Fruit fly (Drosophila melanogaster) whole organism, embryonic: ENCODE data around the gene RpL28.

Source experiments
- Blimp-1 ChIP-seq: fragments of 200-800 bp; sonication (Bioruptor generic); optimal IDR thresholded peaks from 3 replicates; lab custom pipeline; 2018; ENCODE audit warnings: missing biosample characterization, missing genetic modification characterization, mild to moderate bottlenecking, moderate library complexity, missing genetic modification reagents
- CG11247 ChIP-seq: fragments of 200-800 bp; sonication (Bioruptor generic); IDR thresholded peaks from 2 replicates; pipeline ENCODE4 v1.3.6; 2022; ENCODE audit warnings: missing biosample characterization, missing genetic modification characterization
- CG11456 ChIP-seq: fragments of 200-800 bp; sonication (Bioruptor generic); IDR thresholded peaks from 3 replicates; pipeline ENCODE4 v1.3.6; 2022; ENCODE audit warnings: missing biosample characterization, missing genetic modification characterization
- CG11504 ChIP-seq: fragments of 200-800 bp; sonication (Bioruptor generic); optimal IDR thresholded peaks from 3 replicates; lab custom pipeline; 2019; ENCODE audit warnings: missing biosample characterization, mild to moderate bottlenecking, missing genetic modification characterization, moderate library complexity
- CG12391 ChIP-seq: fragments of 200-800 bp; sonication (Bioruptor generic); optimal IDR thresholded peaks from 3 replicates; lab custom pipeline; 2018; ENCODE audit warnings: missing biosample characterization, mild to moderate bottlenecking, missing genetic modification characterization, moderate library complexity
- CG16779 ChIP-seq: fragments of 200-800 bp; sonication (Bioruptor generic); IDR thresholded peaks from 2 replicates; pipeline ENCODE4 v1.3.6; 2022; ENCODE audit warnings: missing biosample characterization, missing genetic modification characterization
- CG16813 ChIP-seq: fragments of 200-800 bp; sonication (Bioruptor generic); IDR thresholded peaks from 3 replicates; pipeline ENCODE4 v1.3.6; 2022; ENCODE audit warnings: missing biosample characterization, missing genetic modification characterization; ENCODE audit not compliant: partially characterized antibody
- CG2875 ChIP-seq: fragments of 200-800 bp; sonication (Bioruptor generic); optimal IDR thresholded peaks from 2 replicates; lab custom pipeline; 2017; ENCODE audit warnings: missing biosample characterization, mild to moderate bottlenecking, missing genetic modification characterization, missing genetic modification reagents
- CG30403 ChIP-seq: fragments of 200-800 bp; sonication (Bioruptor generic); optimal IDR thresholded peaks from 3 replicates; lab custom pipeline; 2016; ENCODE audit warnings: missing biosample characterization, missing genetic modification characterization
- CG31365 ChIP-seq: fragments of 200-800 bp; sonication (Bioruptor generic); optimal IDR thresholded peaks from 2 replicates; lab custom pipeline; 2018; ENCODE audit warnings: missing biosample characterization, mild to moderate bottlenecking, missing genetic modification characterization
- CG4707 ChIP-seq: fragments of 200-800 bp; sonication (Bioruptor generic); optimal IDR thresholded peaks from 2 replicates; lab custom pipeline; 2018; ENCODE audit warnings: missing biosample characterization, mild to moderate bottlenecking, missing genetic modification characterization, moderate library complexity
- CG8290 ChIP-seq, 3 experiments: fragments of 200-800 bp; sonication (Bioruptor generic); optimal IDR thresholded peaks; 2 replicates each; lab custom pipeline; 2016 to 2019; ENCODE audit warnings: missing biosample characterization in 3 of 3, missing genetic modification characterization in 3 of 3, mild to moderate bottlenecking in 2 of 3, moderate library complexity in 1 of 3
- CG9727 ChIP-seq: fragments of 200-800 bp; sonication (Bioruptor generic); optimal IDR thresholded peaks from 3 replicates; lab custom pipeline; 2017; ENCODE audit warnings: missing biosample characterization, mild to moderate bottlenecking, missing genetic modification characterization
- CoRest ChIP-seq: fragments of 200-800 bp; sonication (Bioruptor generic); optimal IDR thresholded peaks from 3 replicates; lab custom pipeline; 2018; ENCODE audit warnings: missing biosample characterization, mild to moderate bottlenecking, missing genetic modification characterization, moderate library complexity
- Dad ChIP-seq: fragments of 200-800 bp; sonication (Bioruptor generic); optimal IDR thresholded peaks from 3 replicates; lab custom pipeline; 2016; ENCODE audit warnings: missing biosample characterization, missing genetic modification characterization
- Dbx ChIP-seq: fragments of 200-800 bp; sonication (Bioruptor generic); IDR thresholded peaks from 3 replicates; pipeline ENCODE4 v1.3.6; 2022; ENCODE audit warnings: missing biosample characterization, missing genetic modification characterization
- Dfd ChIP-seq, 2 experiments: fragments of >200 bp; optimal IDR thresholded peaks; 2 replicates each; lab custom pipeline; 2017; ENCODE audit warnings: missing biosample characterization in 2 of 2, missing genetic modification characterization in 2 of 2
- Drgx ChIP-seq: fragments of 200-800 bp; sonication (Bioruptor generic); IDR thresholded peaks from 2 replicates; pipeline ENCODE4 v1.3.6; 2022; ENCODE audit warnings: missing biosample characterization, missing genetic modification characterization
- Hmr ChIP-seq: fragments of 200-800 bp; sonication (Bioruptor generic); optimal IDR thresholded peaks from 3 replicates; lab custom pipeline; 2017; ENCODE audit warnings: mild to moderate bottlenecking, missing biosample characterization, missing genetic modification reagents, missing genetic modification characterization
- Jarid2 ChIP-seq: fragments of 200-800 bp; sonication (Bioruptor generic); optimal IDR thresholded peaks from 3 replicates; lab custom pipeline; 2017; ENCODE audit warnings: mild to moderate bottlenecking, missing biosample characterization, missing genetic modification reagents, missing genetic modification characterization
- Meics ChIP-seq: fragments of 200-800 bp; sonication (Bioruptor generic); optimal IDR thresholded peaks from 2 replicates; lab custom pipeline; 2017; ENCODE audit warnings: missing biosample characterization, mild to moderate bottlenecking, missing genetic modification characterization
- Myb ChIP-seq: fragments of 200-800 bp; sonication (Bioruptor generic); optimal IDR thresholded peaks from 2 replicates; lab custom pipeline; 2016; ENCODE audit warnings: missing biosample characterization, missing genetic modification characterization
- NC2α ChIP-seq: fragments of 200-800 bp; sonication (Bioruptor generic); optimal IDR thresholded peaks from 2 replicates; lab custom pipeline; 2016; ENCODE audit warnings: missing biosample characterization, missing genetic modification characterization
- Sox102F ChIP-seq: fragments of 200-800 bp; sonication (Bioruptor generic); optimal IDR thresholded peaks from 2 replicates; lab custom pipeline; 2018; ENCODE audit warnings: missing biosample characterization, mild to moderate bottlenecking, missing genetic modification characterization, moderate library complexity
- Trl ChIP-seq, 3 experiments: fragments of >200 bp in 2 of 3; fragments of 200-800 bp in 1 of 3; sonication (Bioruptor generic) in 1 of 3; optimal IDR thresholded peaks; 2 replicates in 1 of 3; 3 replicates in 2 of 3; lab custom pipeline; 2016 to 2017; ENCODE audit warnings: missing biosample characterization in 1 of 3, missing genetic modification characterization in 1 of 3
- YL-1 ChIP-seq: fragments of 200-800 bp; sonication (Bioruptor generic); optimal IDR thresholded peaks from 3 replicates; lab custom pipeline; 2017; ENCODE audit warnings: missing biosample characterization, mild to moderate bottlenecking, missing genetic modification characterization
- cg ChIP-seq: fragments of 200-800 bp; sonication (Bioruptor generic); optimal IDR thresholded peaks from 3 replicates; lab custom pipeline; 2019; ENCODE audit warnings: missing biosample characterization, mild to moderate bottlenecking, missing genetic modification characterization, moderate library complexity
- chinmo ChIP-seq: fragments of 200-800 bp; sonication (Bioruptor generic); IDR thresholded peaks from 4 replicates; pipeline ENCODE4 v1.3.6; 2022; ENCODE audit warnings: missing biosample characterization, missing genetic modification characterization; ENCODE audit not compliant: partially characterized antibody
- chn ChIP-seq: fragments of 200-800 bp; sonication (Bioruptor generic); optimal IDR thresholded peaks from 2 replicates; lab custom pipeline; 2016; ENCODE audit warnings: missing biosample characterization, missing genetic modification characterization
- dmrt11E ChIP-seq: fragments of 200-800 bp; sonication (Bioruptor generic); optimal IDR thresholded peaks from 3 replicates; lab custom pipeline; 2018; ENCODE audit warnings: missing biosample characterization, mild to moderate bottlenecking, missing genetic modification characterization, moderate library complexity
- dpn ChIP-seq, 2 experiments: fragments of 200-800 bp; sonication (Bioruptor generic); optimal IDR thresholded peaks; 3 replicates each; lab custom pipeline; 2016; ENCODE audit warnings: missing biosample characterization in 2 of 2, missing genetic modification characterization in 2 of 2
- gce ChIP-seq: fragments of 200-800 bp; sonication (Bioruptor generic); IDR thresholded peaks from 3 replicates; pipeline ENCODE4 v1.3.6; 2022; ENCODE audit warnings: missing biosample characterization, missing genetic modification characterization
- ken ChIP-seq: fragments of 200-800 bp; sonication (Bioruptor generic); IDR thresholded peaks from 3 replicates; pipeline ENCODE4 v1.3.6; 2022; ENCODE audit warnings: missing biosample characterization, missing genetic modification characterization
- klu ChIP-seq: fragments of 200-800 bp; sonication (Bioruptor generic); IDR thresholded peaks from 2 replicates; pipeline ENCODE4 v1.3.6; 2022; ENCODE audit warnings: missing biosample characterization, missing genetic modification characterization
- knrl ChIP-seq: fragments of 200-800 bp; sonication (Bioruptor generic); IDR thresholded peaks from 3 replicates; pipeline ENCODE4 v1.3.6; 2022; ENCODE audit warnings: missing biosample characterization, missing genetic modification characterization; ENCODE audit not compliant: partially characterized antibody
- lbe ChIP-seq: fragments of 200-800 bp; sonication (Bioruptor generic); optimal IDR thresholded peaks from 2 replicates; lab custom pipeline; 2016; ENCODE audit warnings: missing biosample characterization, mild to moderate bottlenecking, missing genetic modification characterization
- lmd ChIP-seq: fragments of 200-800 bp; sonication (Bioruptor generic); IDR thresholded peaks from 2 replicates; pipeline ENCODE4 v1.3.6; 2022; ENCODE audit warnings: missing biosample characterization, missing genetic modification characterization
- nom ChIP-seq: fragments of 200-800 bp; sonication (Bioruptor generic); optimal IDR thresholded peaks from 2 replicates; lab custom pipeline; 2017; ENCODE audit warnings: missing biosample characterization, missing genetic modification characterization, mild to moderate bottlenecking, moderate library complexity, missing genetic modification reagents
- onecut ChIP-seq: fragments of 200-800 bp; sonication (Bioruptor generic); IDR thresholded peaks from 2 replicates; pipeline ENCODE4 v1.3.6; 2022; ENCODE audit warnings: missing biosample characterization, missing genetic modification characterization
- pho ChIP-seq: fragments of 200-800 bp; sonication (Bioruptor generic); optimal IDR thresholded peaks from 2 replicates; lab custom pipeline; 2016; ENCODE audit warnings: missing biosample characterization, missing genetic modification characterization
- sens ChIP-seq: fragments of 200-800 bp; sonication (Bioruptor generic); peaks from one replicate; lab custom pipeline; 2016; ENCODE audit warnings: missing biosample characterization, missing genetic modification characterization
- slbo ChIP-seq: fragments of 200-800 bp; sonication (Bioruptor generic); IDR thresholded peaks from 2 replicates; pipeline ENCODE4 v1.3.6; 2022; ENCODE audit warnings: missing biosample characterization, missing genetic modification characterization
- unc-4 ChIP-seq: fragments of 200-800 bp; sonication (Bioruptor generic); IDR thresholded peaks from 2 replicates; pipeline ENCODE4 v1.3.6; 2022; ENCODE audit warnings: missing biosample characterization, missing genetic modification characterization; ENCODE audit not compliant: partially characterized antibody
- vnd ChIP-seq: fragments of 200-800 bp; sonication (Bioruptor generic); IDR thresholded peaks from 3 replicates; pipeline ENCODE4 v1.3.6; 2022; ENCODE audit warnings: missing biosample characterization, missing genetic modification characterization; ENCODE audit not compliant: partially characterized antibody
- vvl ChIP-seq: fragments of 200-800 bp; sonication (Bioruptor generic); IDR thresholded peaks from 2 replicates; pipeline ENCODE4 v1.3.6; 2022; ENCODE audit warnings: missing biosample characterization, missing genetic modification characterization

RpL28 gene

DNA sequence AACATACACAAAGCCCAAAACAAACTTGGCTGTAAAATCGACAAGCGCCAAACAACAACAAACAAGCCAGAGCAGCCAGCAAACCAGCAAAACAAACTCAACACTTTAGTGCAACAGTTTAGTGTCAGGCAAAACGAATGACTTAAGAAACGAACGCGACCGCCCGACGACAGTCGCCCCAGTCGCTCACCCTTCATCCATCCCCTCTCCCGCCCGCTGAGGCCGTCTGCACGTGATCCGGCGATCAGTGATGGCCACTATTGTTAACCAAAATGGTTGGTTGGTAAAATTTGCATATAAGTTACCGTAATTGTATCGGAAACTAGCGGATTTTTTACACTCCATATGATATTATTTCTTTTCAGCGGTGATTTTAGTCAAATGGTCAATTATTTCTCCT, 30.9 kb upstream of the RpL28 start (continued):
- TF ChIP-seq Myb (no peak), pho (no peak), Meics (GFP tag; lab: Kevin White, UChicago) (no peak), CG11247 (GFP tag; lab: Robert Waterston, UW) (peak; percentile 35; the same call in 1 of the 2 replicates), chinmo (GFP tag; lab: Robert Waterston, UW) (0 out of 4 replicates have a peak, but pooled peaks have one; percentile 46), vvl (GFP tag; lab: Robert Waterston, UW) (peak; percentile 69), dmrt11E (tag; lab: Kevin White, UChicago) (no peak), YL-1 (GFP tag; lab: Kevin White, UChicago) (no peak), onecut (GFP tag; lab: Robert Waterston, UW) (no peak), Dfd (GFP tag; optimal IDR thresholded peaks at IDR 0.05; lab: Kevin White, UChicago) (no peak), CG2875 (GFP tag; lab: Kevin White, UChicago) (no peak), ken (GFP tag; lab: Robert Waterston, UW) (0 out of 3 replicates have a peak, but pooled peaks have one; percentile 8)

DNA sequence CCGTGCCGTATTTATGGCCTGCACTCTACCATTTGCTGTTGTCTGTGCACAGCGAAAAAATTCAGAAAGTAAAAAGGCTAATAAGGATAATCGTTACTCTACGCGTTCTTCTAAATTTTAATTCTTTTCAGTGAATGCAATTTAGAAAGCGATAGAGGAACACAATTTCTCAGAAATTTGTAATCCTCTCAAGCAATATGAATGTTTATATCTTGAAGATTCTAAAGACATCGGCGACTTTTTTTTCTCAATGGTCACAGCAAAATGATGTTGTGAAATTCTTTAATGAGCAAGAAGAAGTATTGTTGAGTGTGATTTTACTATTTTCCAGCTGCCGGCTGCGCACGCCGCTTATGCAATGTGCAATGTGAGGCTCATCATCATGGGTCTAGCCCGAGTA, 30.1 kb upstream of the RpL28 start:
- no peak for TF ChIP-seq vnd
- no peak for TF ChIP-seq CG4707 (GFP tag; lab: Kevin White, UChicago)
- no peak for TF ChIP-seq Dbx (GFP tag; lab: Robert Waterston, UW)
- TF ChIP-seq Drgx (GFP tag; lab: Robert Waterston, UW) = peak; percentile 42; the same call in 1 of the 2 replicates
- no peak for TF ChIP-seq NC2α
- TF ChIP-seq CG11456 (GFP tag; lab: Robert Waterston, UW) = 0 out of 3 replicates have a peak, but pooled peaks have one; percentile 13
- no peak for TF ChIP-seq gce (GFP tag; lab: Robert Waterston, UW)
- no peak for TF ChIP-seq klu (GFP tag; lab: Robert Waterston, UW)
- no peak for TF ChIP-seq CG16779

DNA sequence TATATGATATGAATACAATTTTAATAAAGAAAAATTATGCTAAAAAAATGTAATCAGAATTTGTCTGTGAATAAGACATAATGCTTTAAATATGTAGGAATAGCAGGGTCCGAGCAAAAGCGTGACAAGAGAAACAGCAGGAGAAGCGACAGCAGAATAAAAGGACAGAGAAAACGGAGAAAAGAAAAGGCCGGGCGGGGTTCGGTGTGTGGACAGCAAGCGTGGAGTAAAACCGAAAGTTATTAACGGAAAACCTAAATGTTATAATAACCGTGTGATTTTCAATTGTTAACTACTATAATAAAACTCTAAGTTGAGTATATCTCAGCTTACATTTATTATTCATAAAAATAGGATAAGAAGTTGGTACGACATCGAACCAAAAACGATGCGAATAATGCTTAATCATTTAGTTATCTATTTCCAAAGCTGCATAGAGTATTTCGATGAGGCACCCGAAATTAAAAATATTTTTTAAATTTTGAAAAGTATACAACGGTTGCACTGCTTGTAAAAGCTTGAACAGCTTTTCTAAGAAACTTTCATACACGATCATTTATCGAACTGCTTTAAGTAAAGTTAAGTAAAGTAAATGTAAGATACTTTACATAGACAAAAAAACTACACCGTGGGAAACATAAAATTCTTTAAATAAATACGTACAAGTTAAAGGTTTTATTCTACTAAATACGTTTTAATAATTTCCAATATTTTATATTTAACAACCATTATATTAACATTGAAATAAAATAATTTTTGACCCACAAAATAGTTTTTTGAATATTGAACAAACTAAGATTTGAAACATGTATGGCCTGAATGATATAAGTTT, 29.1 kb upstream of the RpL28 start:
- TF ChIP-seq Sox102F (GFP tag; lab: Kevin White, UChicago) (peak; percentile 2), Trl (optimal IDR thresholded peaks at IDR 0.05; lab: Kevin White, UChicago) (no peak), Trl (GFP tag; optimal IDR thresholded peaks at IDR 0.05; lab: Kevin White, UChicago) (no peak), CG8290 (GFP tag; optimal IDR thresholded peaks at IDR 0.05; lab: Kevin White, UChicago) (no peak), CG8290 (tag; optimal IDR thresholded peaks at IDR 0.05; lab: Kevin White, UChicago) (no peak), Blimp-1 (GFP tag; lab: Kevin White, UChicago) (peak; percentile 19), CG12391 (tag; lab: Kevin White, UChicago) (peak; percentile 27), CG9727 (no peak), unc-4 (GFP tag; lab: Robert Waterston, UW) (no peak), CG30403 (GFP tag; lab: Kevin White, UChicago) (peak; percentile 1), CG11504 (peak; percentile 22), CG16813 (GFP tag; lab: Robert Waterston, UW) (no peak), Jarid2 (no peak), Hmr (GFP tag; lab: Kevin White, UChicago) (peak; percentile 15), lmd (GFP tag; lab: Robert Waterston, UW) (no peak), lbe (GFP tag; lab: Kevin White, UChicago) (peak; percentile 60), CoRest (tag; lab: Kevin White, UChicago) (peak; percentile 7), knrl (GFP tag; lab: Robert Waterston, UW) (peak; percentile 30; the same call in 1 of the 3 replicates), Dad (GFP tag; lab: Kevin White, UChicago) (no peak), sens (GFP tag; lab: Kevin White, UChicago) (peak; percentile 45), dpn (GFP tag; optimal IDR thresholded peaks at IDR 0.05; lab: Kevin White, UChicago) (no peak), cg (GFP tag; lab: Kevin White, UChicago) (no peak), CG31365 (tag; lab: Kevin White, UChicago) (peak; percentile 86), nom (GFP tag; lab: Kevin White, UChicago) (no peak), slbo (GFP tag; lab: Robert Waterston, UW) (peak; percentile 56; the same call in 1 of the 2 replicates), chn (GFP tag; lab: Kevin White, UChicago) (no peak)
